Worm (Caenorhabditis elegans) whole organism, L1 larva: ENCODE data around the gene mdt-10.

Source experiments
- lin-13 ChIP-seq: fragments of 150-350 bp; optimal IDR thresholded peaks from 2 replicates; lab custom pipeline; 2014; ENCODE audit warnings: missing biosample characterization, missing genetic modification reagents, missing genetic modification characterization

The mdt-10 gene

ce11 chrII:7806054-7806453, 48.8 kb downstream of the mdt-10 start (continued):
- TF ChIP-seq lin-13 (GFP tag; lab: Kevin White, UChicago): no peak
